Worm (Caenorhabditis elegans): ENCODE data around the gene Y55F3BR.11.

ce11 chrIV:856038-856437, 1.0 kb downstream of the Y55F3BR.11 start:
- TF ChIP-seq blmp-1 (tag; optimal IDR thresholded peaks at IDR 0.05) (no peak), zag-1 (tag; optimal IDR thresholded peaks at IDR 0.05) (no peak), fkh-10 (GFP tag; optimal IDR thresholded peaks at IDR 0.05) (no peak), mep-1 (tag; optimal IDR thresholded peaks at IDR 0.05) (no peak), rnt-1 (tag; optimal IDR thresholded peaks at IDR 0.05) (no peak), hlh-4 (tag; optimal IDR thresholded peaks at IDR 0.05) (no peak), nhr-237 (tag; optimal IDR thresholded peaks at IDR 0.05) (no peak)

Measured in whole organism, L1 larva.